Fruit fly (Drosophila melanogaster) whole organism, adult: ENCODE measurements around the gene Gorab.

Source experiments
- Mnt ChIP-seq: fragments of 200-800 bp; sonication (Bioruptor generic); optimal IDR thresholded peaks from 2 replicates; lab custom pipeline; 2016; ENCODE audit warnings: missing biosample characterization, mild to moderate bottlenecking, missing genetic modification characterization
- cic ChIP-seq: fragments of 200-800 bp; sonication (Bioruptor generic); optimal IDR thresholded peaks from 2 replicates; lab custom pipeline; 2017; ENCODE audit warnings: missing biosample characterization, mild to moderate bottlenecking, missing genetic modification characterization, moderate library complexity

DNA sequence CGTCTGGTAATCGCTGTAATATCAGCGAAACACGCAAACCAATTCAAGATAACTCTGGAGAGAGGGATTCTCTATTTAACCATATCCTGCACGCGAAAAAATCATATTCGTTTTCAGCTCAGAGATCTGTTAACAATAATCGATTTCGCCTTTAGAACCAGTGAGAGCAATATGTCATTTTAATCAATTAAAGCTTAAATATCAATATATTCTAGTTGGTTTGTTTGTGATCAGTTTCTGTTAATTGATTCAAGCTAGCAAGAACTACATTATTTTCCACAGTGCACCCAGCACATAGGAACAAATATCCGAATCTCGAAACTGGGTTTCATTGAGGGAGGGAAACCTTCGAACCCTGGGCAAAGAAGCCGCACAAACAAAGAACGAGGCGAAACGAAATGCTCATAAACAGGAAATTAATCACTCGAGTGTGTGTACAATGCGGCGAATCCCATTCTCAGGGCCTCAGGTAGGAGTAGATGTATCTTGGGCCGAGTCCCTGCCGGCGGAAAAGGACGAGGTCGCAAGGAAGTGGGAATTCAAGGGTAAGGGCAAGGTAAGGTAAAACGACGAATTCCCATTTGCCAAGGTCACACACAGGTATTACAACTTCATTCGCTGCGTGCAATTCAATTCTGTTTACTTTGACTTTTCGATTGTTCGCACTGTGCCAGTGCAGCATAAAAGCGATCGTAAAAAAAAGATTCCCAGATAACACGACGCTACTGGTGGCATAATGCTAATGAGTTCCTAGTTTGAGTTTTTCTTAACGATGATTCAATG is 12.5 kb downstream of the Gorab start:
- no peak for TF ChIP-seq cic (GFP tag; lab: Kevin White, UChicago)
- no peak for TF ChIP-seq Mnt
